Worm (Caenorhabditis elegans) whole organism, midembryonic: ENCODE measurements around the gene lido-18.

ENCODE experiments used
- T22C8.4 ChIP-seq: fragments of 200-800 bp; sonication (Bioruptor generic); IDR thresholded peaks from 2 replicates; pipeline ENCODE4 v1.3.6; 2022; ENCODE audit warnings: missing genetic modification characterization, missing compliant biosample characterization
- flt-1 ChIP-seq: fragments of 200-800 bp; sonication (Bioruptor generic); IDR thresholded peaks from 2 replicates; pipeline ENCODE4 v1.3.6; 2022; ENCODE audit warnings: missing genetic modification characterization, missing compliant biosample characterization
- ref-1 ChIP-seq: fragments of 200-800 bp; sonication (Bioruptor generic); conservative IDR thresholded peaks from 2 replicates; pipeline ENCODE4 v1.3.6; 2022; ENCODE audit warnings: missing genetic modification reagents, missing genetic modification characterization, missing compliant biosample characterization
- ztf-23 ChIP-seq: fragments of 200-800 bp; sonication (Bioruptor generic); IDR thresholded peaks from 2 replicates; pipeline ENCODE4 v1.3.6; 2022; ENCODE audit warnings: missing genetic modification reagents, missing genetic modification characterization, missing compliant biosample characterization
- ztf-29 ChIP-seq: fragments of 200-800 bp; sonication (Bioruptor generic); IDR thresholded peaks from 2 replicates; pipeline ENCODE4 v1.3.6; 2022; ENCODE audit warnings: missing genetic modification reagents, missing genetic modification characterization, missing compliant biosample characterization

ce11 chrIII:7622922-7623321 is 39.2 kb upstream of the lido-18 start:
- no peak for TF ChIP-seq ref-1 (GFP tag; lab: Robert Waterston, UW)
- TF ChIP-seq T22C8.4 (GFP tag; lab: Robert Waterston, UW), result no peak
- no peak for TF ChIP-seq ztf-29 (GFP tag; lab: Robert Waterston, UW)
- TF ChIP-seq ztf-23 (GFP tag; lab: Robert Waterston, UW), result no peak
- TF ChIP-seq flt-1 (GFP tag; lab: Robert Waterston, UW), result no peak
